Fruit fly (Drosophila melanogaster) whole organism, pupa: ENCODE results near the gene CG14990.

Experiments used
- CG10348 ChIP-seq: fragments of 200-800 bp; sonication (Bioruptor generic); IDR thresholded peaks from 2 replicates; pipeline ENCODE4 v1.3.6; 2022; ENCODE audit warnings: missing biosample characterization, missing genetic modification characterization
- CG12605 ChIP-seq: fragments of 200-800 bp; sonication (Bioruptor generic); IDR thresholded peaks from 2 replicates; pipeline ENCODE4 v1.3.6; 2022; ENCODE audit warnings: missing biosample characterization, missing genetic modification characterization
- CG14655 ChIP-seq: fragments of 200-800 bp; sonication (Bioruptor generic); optimal IDR thresholded peaks from 3 replicates; lab custom pipeline; 2017; ENCODE audit warnings: mild to moderate bottlenecking, missing biosample characterization, missing genetic modification reagents, missing genetic modification characterization
- CG17806 ChIP-seq: fragments of 200-800 bp; sonication (Bioruptor generic); optimal IDR thresholded peaks from 2 replicates; lab custom pipeline; 2018; ENCODE audit warnings: missing biosample characterization, mild to moderate bottlenecking, missing genetic modification characterization, moderate library complexity
- CG34367 ChIP-seq: fragments of 200-800 bp; sonication (Bioruptor generic); optimal IDR thresholded peaks from 2 replicates; lab custom pipeline; 2018; ENCODE audit warnings: missing biosample characterization, mild to moderate bottlenecking, missing genetic modification characterization
- CG4496 ChIP-seq: fragments of 200-800 bp; sonication (Bioruptor generic); IDR thresholded peaks from 3 replicates; pipeline ENCODE4 v1.3.6; 2022; ENCODE audit warnings: missing biosample characterization, missing genetic modification characterization
- CG8159 ChIP-seq: fragments of 200-800 bp; sonication (Bioruptor generic); optimal IDR thresholded peaks from 3 replicates; lab custom pipeline; 2018; ENCODE audit warnings: missing biosample characterization, mild to moderate bottlenecking, missing genetic modification characterization, moderate library complexity
- D1 ChIP-seq: fragments of 200-800 bp; sonication (Bioruptor generic); optimal IDR thresholded peaks from 2 replicates; lab custom pipeline; 2018; ENCODE audit warnings: missing biosample characterization, mild to moderate bottlenecking, missing genetic modification characterization, moderate library complexity
- EcR ChIP-seq: fragments of 200-800 bp; sonication (Bioruptor generic); optimal IDR thresholded peaks from 3 replicates; lab custom pipeline; 2019; ENCODE audit warnings: missing biosample characterization, missing genetic modification characterization, mild to moderate bottlenecking, moderate library complexity, missing genetic modification reagents
- Ets98B ChIP-seq: fragments of 200-800 bp; sonication (Bioruptor generic); IDR thresholded peaks from 2 replicates; pipeline ENCODE4 v1.3.6; 2022; ENCODE audit warnings: missing biosample characterization, missing genetic modification characterization
- Pif1A ChIP-seq: fragments of 200-800 bp; sonication (Bioruptor generic); optimal IDR thresholded peaks from 3 replicates; lab custom pipeline; 2016; ENCODE audit warnings: missing biosample characterization, missing genetic modification characterization
- Pif1B ChIP-seq: fragments of 200-800 bp; sonication (Bioruptor generic); optimal IDR thresholded peaks from 3 replicates; lab custom pipeline; 2016; ENCODE audit warnings: missing biosample characterization, missing genetic modification characterization
- Snoo ChIP-seq: fragments of 200-800 bp; sonication (Bioruptor generic); optimal IDR thresholded peaks from 3 replicates; lab custom pipeline; 2017; ENCODE audit warnings: missing biosample characterization, mild to moderate bottlenecking, missing genetic modification characterization, inconsistent platforms
- rn ChIP-seq: fragments of 200-800 bp; sonication (Bioruptor generic); IDR thresholded peaks from 2 replicates; pipeline ENCODE4 v1.3.6; 2022; ENCODE audit warnings: missing biosample characterization, missing genetic modification characterization

DNA sequence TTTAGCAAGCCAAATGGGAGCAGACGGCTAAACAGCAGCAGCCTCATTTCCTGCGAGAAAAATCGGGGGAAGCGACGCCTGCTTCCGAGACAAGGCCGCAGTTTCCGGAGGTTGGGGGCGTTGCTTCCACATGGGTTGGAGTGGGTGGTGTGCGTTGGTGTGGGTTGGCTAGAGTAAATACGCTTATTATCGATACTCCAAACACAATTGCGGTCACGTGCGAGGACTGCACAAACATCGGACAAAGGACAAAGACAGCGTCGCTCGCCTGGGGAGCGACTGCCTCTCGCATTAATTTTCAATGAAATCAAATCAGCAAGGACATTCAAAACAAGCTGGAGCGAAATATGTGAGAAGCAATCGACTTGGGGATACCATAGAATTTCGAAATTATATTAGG lies 11.8 kb upstream of the CG14990 start:
- TF ChIP-seq EcR (GFP tag; lab: Kevin White, UChicago) (no peak), CG12605 (GFP tag; lab: Robert Waterston, UW) (no peak), Snoo (tag; lab: Kevin White, UChicago) (no peak), CG17806 (tag; lab: Kevin White, UChicago) (no peak), Pif1B (GFP tag; lab: Kevin White, UChicago) (no peak), Ets98B (GFP tag; lab: Robert Waterston, UW) (no peak), CG8159 (tag; lab: Kevin White, UChicago) (no peak), D1 (tag; lab: Kevin White, UChicago) (no peak), CG14655 (GFP tag; lab: Kevin White, UChicago) (no peak), CG4496 (GFP tag; lab: Robert Waterston, UW) (no peak), CG10348 (no peak), rn (no peak), CG34367 (no peak), Pif1A (GFP tag; lab: Kevin White, UChicago) (no peak)
